Worm (Caenorhabditis elegans) whole organism, early embryonic: ENCODE results near the gene acbp-5.

ENCODE experiments used
- B0310.2 ChIP-seq: sonication (generic microtip); optimal IDR thresholded peaks from 2 replicates; lab custom pipeline; 2016; ENCODE audit warnings: mild to moderate bottlenecking, missing genetic modification characterization, missing compliant biosample characterization
- F13C5.2 ChIP-seq: sonication (generic microtip); optimal IDR thresholded peaks from 2 replicates; lab custom pipeline; 2017; ENCODE audit warnings: mild to moderate bottlenecking, missing genetic modification characterization, inconsistent platforms, missing compliant biosample characterization
- aly-1 ChIP-seq: sonication (generic microtip); optimal IDR thresholded peaks from 2 replicates; lab custom pipeline; 2016; ENCODE audit warnings: missing genetic modification characterization, missing compliant biosample characterization
- ama-1 ChIP-seq: fragments of 150-350 bp; optimal IDR thresholded peaks from 2 replicates; lab custom pipeline; 2014
- ceh-13 ChIP-seq: fragments of 200-800 bp; sonication (Bioruptor generic); optimal IDR thresholded peaks from 2 replicates; lab custom pipeline; 2018; ENCODE audit warnings: mild to moderate bottlenecking, missing genetic modification characterization, missing compliant biosample characterization
- ceh-36 ChIP-seq: sonication (generic microtip); optimal IDR thresholded peaks from 2 replicates; lab custom pipeline; 2016; ENCODE audit warnings: missing genetic modification characterization, inconsistent platforms, missing compliant biosample characterization
- ets-7 ChIP-seq: sonication (generic microtip); optimal IDR thresholded peaks from 2 replicates; lab custom pipeline; 2016; ENCODE audit warnings: missing genotype, missing genetic modification characterization, missing compliant biosample characterization
- flt-1 ChIP-seq: fragments of 200-800 bp; sonication (Bioruptor generic); IDR thresholded peaks from 2 replicates; pipeline ENCODE4 v1.3.6; 2022; ENCODE audit warnings: missing genetic modification characterization, missing compliant biosample characterization
- hmbx-1 ChIP-seq: sonication (generic microtip); optimal IDR thresholded peaks from 2 replicates; lab custom pipeline; 2016; ENCODE audit warnings: mild to moderate bottlenecking, missing genetic modification characterization, missing compliant biosample characterization
- hmg-4 ChIP-seq: fragments of 200-800 bp; sonication (Bioruptor generic); optimal IDR thresholded peaks from 2 replicates; lab custom pipeline; 2018; ENCODE audit warnings: mild to moderate bottlenecking, missing genetic modification characterization, missing compliant biosample characterization
- hnd-1 ChIP-seq: sonication (generic microtip); optimal IDR thresholded peaks from 2 replicates; lab custom pipeline; 2016; ENCODE audit warnings: missing genetic modification characterization, missing compliant biosample characterization
- pes-1 ChIP-seq: fragments of 200-800 bp; sonication (Bioruptor generic); IDR thresholded peaks from 2 replicates; pipeline ENCODE4 v1.3.6; 2022; ENCODE audit warnings: missing genetic modification reagents, missing genetic modification characterization, missing compliant biosample characterization
- scrt-1 ChIP-seq: fragments of 200-800 bp; sonication (Bioruptor generic); IDR thresholded peaks from 2 replicates; pipeline ENCODE4 v1.3.6; 2022; ENCODE audit warnings: missing genetic modification characterization, missing compliant biosample characterization
- sea-1 ChIP-seq: fragments of 200-800 bp; sonication (Bioruptor generic); conservative IDR thresholded peaks from 2 replicates; pipeline ENCODE4 v1.3.6; 2022; ENCODE audit warnings: missing genetic modification characterization, missing compliant biosample characterization
- tbx-11 ChIP-seq: fragments of 200-800 bp; sonication (Bioruptor generic); IDR thresholded peaks from 2 replicates; pipeline ENCODE4 v1.3.6; 2022; ENCODE audit warnings: missing genetic modification characterization, missing compliant biosample characterization
- tbx-37 ChIP-seq: fragments of 200-800 bp; sonication (Bioruptor generic); conservative IDR thresholded peaks from 2 replicates; pipeline ENCODE4 v1.3.6; 2022; ENCODE audit warnings: missing genetic modification reagents, missing genetic modification characterization, missing compliant biosample characterization
- tra-4 ChIP-seq: sonication (generic microtip); optimal IDR thresholded peaks from 2 replicates; lab custom pipeline; 2017; ENCODE audit warnings: missing genetic modification characterization, missing compliant biosample characterization

Gene acbp-5

ce11 chrIII:13678761-13679495 lies 37.4 kb upstream of the acbp-5 start, which contains the start of gene sid-2:
TSS of gene sid-2 (plus strand) at chrIII:13679445.
- TF ChIP-seq tbx-11 (GFP tag; lab: Robert Waterston, UW) (no peak), pes-1 (GFP tag; lab: Robert Waterston, UW) (no peak), hmbx-1 (tag; lab: Kevin White, UChicago) (no peak), ceh-13 (no peak), ceh-36 (tag; lab: Kevin White, UChicago) (no peak), flt-1 (GFP tag; lab: Robert Waterston, UW) (no peak), aly-1 (no peak), scrt-1 (GFP tag; lab: Robert Waterston, UW) (no peak), sea-1 (GFP tag; lab: Robert Waterston, UW) (no peak), ets-7 (tag; lab: Kevin White, UChicago) (no peak), B0310.2 (no peak), hmg-4 (GFP tag; lab: Kevin White, UChicago) (no peak), tra-4 (tag; lab: Kevin White, UChicago) (no peak)

ce11 chrIII:13672654-13673330 lies 31.3 kb upstream of the acbp-5 start, which contains the start of gene aqp-11:
TSS of gene aqp-11 (plus strand) at chrIII:13673280.
- TF ChIP-seq tbx-37 (no peak), flt-1 (GFP tag; lab: Robert Waterston, UW) (no peak), B0310.2 (no peak), F13C5.2 (tag; lab: Kevin White, UChicago) (no peak), ama-1 (no peak), sea-1 (GFP tag; lab: Robert Waterston, UW) (no peak), pes-1 (GFP tag; lab: Robert Waterston, UW) (no peak)

ce11 chrIII:13669519-13669918 lies 28.0 kb upstream of the acbp-5 start:
- TF ChIP-seq B0310.2 (no peak), flt-1 (GFP tag; lab: Robert Waterston, UW) (no peak), pes-1 (GFP tag; lab: Robert Waterston, UW) (no peak), tbx-37 (no peak), hmbx-1 (tag; lab: Kevin White, UChicago) (no peak), tra-4 (tag; lab: Kevin White, UChicago) (no peak), ceh-36 (tag; lab: Kevin White, UChicago) (no peak), F13C5.2 (tag; lab: Kevin White, UChicago) (no peak), ama-1 (no peak), tbx-11 (GFP tag; lab: Robert Waterston, UW) (no peak), hmg-4 (GFP tag; lab: Kevin White, UChicago) (no peak), hnd-1 (tag; lab: Kevin White, UChicago) (no peak), ets-7 (tag; lab: Kevin White, UChicago) (no peak), ceh-13 (no peak), aly-1 (no peak), sea-1 (GFP tag; lab: Robert Waterston, UW) (no peak), scrt-1 (GFP tag; lab: Robert Waterston, UW) (no peak)

- TF ChIP-seq pes-1 (GFP tag; lab: Robert Waterston, UW) (no peak), ets-7 (tag; lab: Kevin White, UChicago) (no peak), sea-1 (GFP tag; lab: Robert Waterston, UW) (no peak), flt-1 (GFP tag; lab: Robert Waterston, UW) (no peak), ama-1 (no peak), hmg-4 (GFP tag; lab: Kevin White, UChicago) (no peak), scrt-1 (GFP tag; lab: Robert Waterston, UW) (no peak), tra-4 (tag; lab: Kevin White, UChicago) (no peak), hnd-1 (tag; lab: Kevin White, UChicago) (no peak), F13C5.2 (tag; lab: Kevin White, UChicago) (no peak), hmbx-1 (tag; lab: Kevin White, UChicago) (no peak), aly-1 (no peak)
These were observed 26.3 kb upstream of the acbp-5 start, which contains the start of gene flp-15 for ce11 chrIII:13667739-13668138. TSS of gene flp-15 (minus strand) at chrIII:13667839.

ce11 chrIII:13666406-13666805 lies 24.9 kb upstream of the acbp-5 start:
- TF ChIP-seq B0310.2 (no peak), tbx-11 (GFP tag; lab: Robert Waterston, UW) (no peak), tra-4 (tag; lab: Kevin White, UChicago) (no peak), flt-1 (GFP tag; lab: Robert Waterston, UW) (no peak), ceh-36 (tag; lab: Kevin White, UChicago) (no peak), scrt-1 (GFP tag; lab: Robert Waterston, UW) (no peak), ets-7 (tag; lab: Kevin White, UChicago) (no peak), pes-1 (GFP tag; lab: Robert Waterston, UW) (no peak), sea-1 (GFP tag; lab: Robert Waterston, UW) (no peak), hmbx-1 (tag; lab: Kevin White, UChicago) (no peak), ama-1 (no peak), ceh-13 (no peak), aly-1 (no peak), hmg-4 (GFP tag; lab: Kevin White, UChicago) (no peak)

ce11 chrIII:13660123-13660522 lies 18.6 kb upstream of the acbp-5 start:
- TF ChIP-seq aly-1 (no peak), hmg-4 (GFP tag; lab: Kevin White, UChicago) (no peak), B0310.2 (no peak), ets-7 (tag; lab: Kevin White, UChicago) (no peak), hnd-1 (tag; lab: Kevin White, UChicago) (no peak), F13C5.2 (tag; lab: Kevin White, UChicago) (no peak), hmbx-1 (tag; lab: Kevin White, UChicago) (no peak)

- no peak for TF ChIP-seq B0310.2
- TF ChIP-seq flt-1 (GFP tag; lab: Robert Waterston, UW) = no peak
- no peak for TF ChIP-seq ceh-13
- no peak for TF ChIP-seq hnd-1 (tag; lab: Kevin White, UChicago)
- no peak for TF ChIP-seq tbx-37
- no peak for TF ChIP-seq scrt-1 (GFP tag; lab: Robert Waterston, UW)
- TF ChIP-seq aly-1 = no peak
- no peak for TF ChIP-seq ama-1
- TF ChIP-seq tra-4 (tag; lab: Kevin White, UChicago) = no peak
- no peak for TF ChIP-seq F13C5.2 (tag; lab: Kevin White, UChicago)
- TF ChIP-seq ets-7 (tag; lab: Kevin White, UChicago) = no peak
- TF ChIP-seq hmg-4 (GFP tag; lab: Kevin White, UChicago) = no peak
- TF ChIP-seq ceh-36 (tag; lab: Kevin White, UChicago) = no peak
These were observed 17.5 kb upstream of the acbp-5 start for ce11 chrIII:13659028-13659427.
